Worm (Caenorhabditis elegans): ENCODE data around the gene W02G9.3.

W02G9.3 gene

DNA sequence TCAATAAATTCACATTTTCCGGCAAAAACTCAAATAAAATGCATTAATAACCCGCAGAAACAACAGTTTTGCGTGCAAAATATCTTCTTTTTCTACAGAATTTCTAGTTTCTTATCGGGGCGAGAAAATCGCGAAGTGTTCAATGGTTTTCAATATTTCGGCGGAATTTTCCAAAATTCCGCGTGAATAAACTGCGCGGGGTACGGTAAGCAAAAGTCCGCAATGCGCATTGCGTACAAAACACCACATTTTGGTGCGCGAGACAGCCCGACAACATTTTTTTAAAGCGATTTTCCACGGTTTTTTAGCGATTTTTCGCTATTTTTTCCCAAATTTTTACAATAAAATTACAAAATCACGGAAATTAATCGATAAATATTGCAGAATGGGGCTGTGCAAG is 21.6 kb downstream of the W02G9.3 start, which contains the start of gene Y45G12B.2 (continued):
- no peak for TF ChIP-seq bed-1 (GFP tag; IDR thresholded peaks at IDR 0.05)
- TF ChIP-seq lin-40 (tag; optimal IDR thresholded peaks at IDR 0.05), result peak; percentile 37
- no peak for TF ChIP-seq hrde-1 (tag; optimal IDR thresholded peaks at IDR 0.05; ENCODE audit: borderline replicate concordance)
- no peak for TF ChIP-seq ceh-100 (GFP tag; IDR thresholded peaks at IDR 0.05)
- TF ChIP-seq K11D2.4 (GFP tag; IDR thresholded peaks at IDR 0.05), result no peak
- TF ChIP-seq ceh-91 (GFP tag; IDR thresholded peaks at IDR 0.05), result no peak
- TF ChIP-seq F52B5.7 (tag; optimal IDR thresholded peaks at IDR 0.05), result no peak
- TF ChIP-seq mel-28 (tag; optimal IDR thresholded peaks at IDR 0.05; ENCODE audit: borderline replicate concordance), result no peak
- no peak for TF ChIP-seq cebp-1 (GFP tag; IDR thresholded peaks at IDR 0.05)
- TF ChIP-seq cebp-1 (tag; optimal IDR thresholded peaks at IDR 0.05), result peak; percentile 56
- TF ChIP-seq rpc-1 (optimal IDR thresholded peaks at IDR 0.05), result no peak
- no peak for TF ChIP-seq rpc-1 (tag; optimal IDR thresholded peaks at IDR 0.05)
- TF ChIP-seq nfya-2 (GFP tag; IDR thresholded peaks at IDR 0.05), result no peak
- no peak for TF ChIP-seq xnd-1 (tag; optimal IDR thresholded peaks at IDR 0.05)
- TF ChIP-seq Y95B8A.8 (GFP tag; IDR thresholded peaks at IDR 0.05), result peak; percentile 41; the same call in 1 of the 2 replicates
- no peak for TF ChIP-seq pha-4 (tag; optimal IDR thresholded peaks at IDR 0.05)
- TF ChIP-seq Y53G8AR.9 (GFP tag; conservative IDR thresholded peaks at IDR 0.05), result 0 out of 2 replicates have a peak, but pooled peaks have one; percentile 32
- no peak for TF ChIP-seq aptf-2 (GFP tag; conservative IDR thresholded peaks at IDR 0.05)
- TF ChIP-seq Y79H2A.3 (GFP tag; conservative IDR thresholded peaks at IDR 0.05), result no peak
- no peak for TF ChIP-seq zim-3 (tag; optimal IDR thresholded peaks at IDR 0.05)
- no peak for TF ChIP-seq ztf-26 (tag; optimal IDR thresholded peaks at IDR 0.05)
- TF ChIP-seq rcor-1 (GFP tag; IDR thresholded peaks at IDR 0.05), result no peak
- no peak for TF ChIP-seq F57C9.4 (tag; optimal IDR thresholded peaks at IDR 0.05)
- TF ChIP-seq ztf-22 (GFP tag; optimal IDR thresholded peaks at IDR 0.05), result no peak
- TF ChIP-seq ekl-4 (GFP tag; IDR thresholded peaks at IDR 0.05), result no peak
- no peak for TF ChIP-seq lsy-27 (tag; optimal IDR thresholded peaks at IDR 0.05; ENCODE audit: borderline replicate concordance, insufficient read depth)
- TF ChIP-seq B0261.1 (tag; optimal IDR thresholded peaks at IDR 0.05), result no peak
- TF ChIP-seq nhr-120 (GFP tag; IDR thresholded peaks at IDR 0.05), result no peak
- no peak for TF ChIP-seq sea-2 (GFP tag; IDR thresholded peaks at IDR 0.05)
- TF ChIP-seq lir-1 (GFP tag; conservative IDR thresholded peaks at IDR 0.05), result no peak
- no peak for TF ChIP-seq egl-44 (GFP tag; IDR thresholded peaks at IDR 0.05)
- no peak for TF ChIP-seq C06A6.2 (GFP tag; conservative IDR thresholded peaks at IDR 0.05)
- no peak for TF ChIP-seq chd-7 (tag; optimal IDR thresholded peaks at IDR 0.05)
- TF ChIP-seq hlh-26 (GFP tag; conservative IDR thresholded peaks at IDR 0.05), result no peak
- no peak for TF ChIP-seq snpc-3.4 (tag; optimal IDR thresholded peaks at IDR 0.05)
- peak; percentile 62; the same call in 1 of the 2 replicates for TF ChIP-seq pbrm-1 (GFP tag; IDR thresholded peaks at IDR 0.05)
- no peak for TF ChIP-seq sdz-38 (tag; optimal IDR thresholded peaks at IDR 0.05)
- TF ChIP-seq madf-10 (tag; optimal IDR thresholded peaks at IDR 0.05), result no peak
- peak; percentile 81 for TF ChIP-seq dox-1 (GFP tag; IDR thresholded peaks at IDR 0.05)
- no peak for TF ChIP-seq F22D6.2 (tag; optimal IDR thresholded peaks at IDR 0.05)
- no peak for TF ChIP-seq snpc-1.1 (tag; optimal IDR thresholded peaks at IDR 0.05; ENCODE audit: insufficient read depth)
- TF ChIP-seq tbp1 (GFP tag; optimal IDR thresholded peaks at IDR 0.05), result peak; percentile 41
- no peak for TF ChIP-seq snpc-1.3 (tag; optimal IDR thresholded peaks at IDR 0.05; ENCODE audit: insufficient read depth)
- no peak for TF ChIP-seq K12H6.12 (tag; optimal IDR thresholded peaks at IDR 0.05)
- peak; percentile 59; the same call in 1 of the 2 replicates for TF ChIP-seq C17E4.6 (GFP tag; IDR thresholded peaks at IDR 0.05)
- no peak for TF ChIP-seq lin-26 (GFP tag; IDR thresholded peaks at IDR 0.05)
- no peak for TF ChIP-seq B0035.1 (tag; optimal IDR thresholded peaks at IDR 0.05)
- no peak for TF ChIP-seq T26A5.8 (tag; optimal IDR thresholded peaks at IDR 0.05)
- TF ChIP-seq ztf-25 (GFP tag; IDR thresholded peaks at IDR 0.05), result no peak
